Worm (Caenorhabditis elegans): Measurements from ENCODE around the gene T22G5.3.

ce11 chrV:13850170-13850569, 30.5 kb upstream of the T22G5.3 start, which contains the start of gene hpx-2:
- TF ChIP-seq aly-1 (tag; optimal IDR thresholded peaks at IDR 0.05) (no peak), ceh-13 (GFP tag; optimal IDR thresholded peaks at IDR 0.05) (no peak), F13C5.2 (tag; optimal IDR thresholded peaks at IDR 0.05) (no peak), ama-1 (optimal IDR thresholded peaks at IDR 0.05) (no peak), hmg-4 (GFP tag; optimal IDR thresholded peaks at IDR 0.05) (no peak), tbx-37 (GFP tag; conservative IDR thresholded peaks at IDR 0.05) (no peak), ets-7 (tag; optimal IDR thresholded peaks at IDR 0.05) (no peak), scrt-1 (GFP tag; IDR thresholded peaks at IDR 0.05) (no peak)
